Worm (Caenorhabditis elegans): ENCODE results near the gene M02G9.4.

DNA sequence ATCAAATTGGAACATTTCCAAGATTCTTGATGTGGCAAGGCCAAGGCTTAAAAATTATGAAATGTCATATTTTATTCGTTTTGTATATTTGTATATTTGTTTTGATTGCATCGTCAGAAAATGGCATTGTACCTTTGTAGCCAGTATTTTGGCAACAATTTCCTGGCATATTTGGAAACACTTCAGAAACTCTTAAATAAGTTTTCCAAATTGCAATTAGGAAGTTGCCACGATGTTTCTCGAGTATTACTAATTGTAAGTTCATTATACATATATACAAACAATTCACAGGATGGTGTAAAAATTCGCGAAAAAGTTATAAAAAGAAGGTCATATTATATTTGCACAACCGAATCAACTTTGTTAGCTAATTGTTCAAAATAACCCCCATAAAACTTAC, 1.9 kb upstream of the M02G9.4 start, which contains the start of gene idpp-8:
- TF ChIP-seq tra-4 (tag; optimal IDR thresholded peaks at IDR 0.05) (no peak), pes-1 (GFP tag; IDR thresholded peaks at IDR 0.05) (no peak), scrt-1 (GFP tag; IDR thresholded peaks at IDR 0.05) (no peak), F13C5.2 (tag; optimal IDR thresholded peaks at IDR 0.05) (no peak), ama-1 (optimal IDR thresholded peaks at IDR 0.05) (no peak), ets-7 (tag; optimal IDR thresholded peaks at IDR 0.05) (no peak), aly-1 (tag; optimal IDR thresholded peaks at IDR 0.05) (no peak), sea-1 (GFP tag; conservative IDR thresholded peaks at IDR 0.05) (no peak), flt-1 (GFP tag; IDR thresholded peaks at IDR 0.05) (no peak), B0310.2 (tag; optimal IDR thresholded peaks at IDR 0.05) (no peak), ceh-36 (tag; optimal IDR thresholded peaks at IDR 0.05) (no peak), ceh-13 (GFP tag; optimal IDR thresholded peaks at IDR 0.05) (no peak), tbx-11 (GFP tag; IDR thresholded peaks at IDR 0.05) (no peak), hmg-4 (GFP tag; optimal IDR thresholded peaks at IDR 0.05) (no peak)
